Fruit fly (Drosophila melanogaster) Kc167 (cell line): ENCODE measurements around the gene CG10663.

Experiments
- Myc ChIP-seq: fragments of >200 bp; optimal IDR thresholded peaks from 2 replicates; lab custom pipeline; 2017; ENCODE audit warnings: missing external identifiers
- Sin3A ChIP-seq: fragments of >200 bp; optimal IDR thresholded peaks from 2 replicates; lab custom pipeline; 2018; ENCODE audit warnings: missing external identifiers
- h ChIP-seq: fragments of >200 bp; optimal IDR thresholded peaks from 3 replicates; lab custom pipeline; 2018; ENCODE audit warnings: missing external identifiers
- insv ChIP-seq: fragments of >200 bp; optimal IDR thresholded peaks from 3 replicates; lab custom pipeline; 2018; ENCODE audit warnings: missing external identifiers
- psq ChIP-seq: fragments of >200 bp; optimal IDR thresholded peaks from 2 replicates; lab custom pipeline; 2017; ENCODE audit warnings: missing external identifiers
- ttk ChIP-seq: sonication (Bioruptor generic); optimal IDR thresholded peaks from 2 replicates; lab custom pipeline; 2017; ENCODE audit warnings: missing external identifiers

Gene CG10663

DNA sequence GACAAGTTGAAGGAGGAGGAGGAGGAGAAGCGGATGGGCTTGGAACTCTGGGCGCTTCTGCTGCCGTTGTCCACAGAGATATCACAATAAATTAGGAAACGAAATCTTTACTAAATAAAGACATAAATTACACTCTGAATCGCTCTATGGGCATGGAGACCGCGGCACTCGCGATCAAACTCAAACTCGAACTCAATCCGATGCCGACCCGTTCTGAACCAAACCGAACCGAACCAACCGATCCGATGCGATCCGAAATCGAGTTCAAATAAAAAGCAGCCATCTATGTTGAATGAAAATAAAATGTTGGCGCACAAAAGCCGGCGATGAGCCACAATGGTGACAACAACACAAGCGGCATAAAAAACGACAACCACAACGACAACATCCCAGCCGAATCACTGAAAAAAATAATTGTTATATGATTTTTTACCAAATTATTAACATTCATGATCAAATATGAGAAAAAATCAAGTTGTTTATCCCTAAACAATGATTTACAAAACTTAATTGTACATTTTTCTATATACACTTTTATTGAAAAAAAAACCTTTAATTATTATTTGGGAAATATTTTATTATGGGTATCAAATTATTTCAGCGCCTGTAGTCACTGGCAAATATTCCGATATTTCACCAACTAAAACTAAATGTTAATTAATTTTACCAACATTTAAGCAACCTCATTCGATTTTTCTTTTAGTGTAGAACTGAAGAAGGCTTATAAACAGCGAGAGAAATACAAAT lies 27.7 kb downstream of the CG10663 start:
- TF ChIP-seq ttk (lab: Kevin White, UChicago) = no peak
- no peak for TF ChIP-seq Myc (lab: Kevin White, UChicago)
- no peak for TF ChIP-seq psq
- no peak for TF ChIP-seq h (lab: Kevin White, UChicago)
- TF ChIP-seq insv (lab: Kevin White, UChicago) = no peak
- no peak for TF ChIP-seq Sin3A (lab: Kevin White, UChicago)

DNA sequence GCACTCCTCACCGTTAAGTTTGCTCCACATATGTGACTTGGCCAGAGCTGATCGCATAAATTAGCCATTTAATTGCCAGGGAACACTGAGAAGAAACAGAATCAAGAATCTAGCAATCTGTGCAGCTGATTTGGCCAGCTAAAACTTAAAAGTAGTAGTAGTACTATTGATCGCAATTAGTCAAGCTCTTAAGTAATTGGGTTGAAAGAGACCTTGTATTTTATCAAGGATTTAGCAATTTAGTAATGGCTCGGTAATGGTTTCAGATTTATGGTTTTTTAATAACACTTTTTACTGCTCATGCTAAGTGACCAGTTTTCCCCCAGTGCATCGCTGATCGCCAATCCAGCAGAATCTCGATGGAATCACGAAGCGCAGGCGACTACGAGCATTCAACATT lies 29.8 kb downstream of the CG10663 start:
- TF ChIP-seq h (lab: Kevin White, UChicago) = no peak
- no peak for TF ChIP-seq Myc (lab: Kevin White, UChicago)
- TF ChIP-seq ttk (lab: Kevin White, UChicago) = no peak
- TF ChIP-seq Sin3A (lab: Kevin White, UChicago) = no peak
- no peak for TF ChIP-seq psq
- no peak for TF ChIP-seq insv (lab: Kevin White, UChicago)

DNA sequence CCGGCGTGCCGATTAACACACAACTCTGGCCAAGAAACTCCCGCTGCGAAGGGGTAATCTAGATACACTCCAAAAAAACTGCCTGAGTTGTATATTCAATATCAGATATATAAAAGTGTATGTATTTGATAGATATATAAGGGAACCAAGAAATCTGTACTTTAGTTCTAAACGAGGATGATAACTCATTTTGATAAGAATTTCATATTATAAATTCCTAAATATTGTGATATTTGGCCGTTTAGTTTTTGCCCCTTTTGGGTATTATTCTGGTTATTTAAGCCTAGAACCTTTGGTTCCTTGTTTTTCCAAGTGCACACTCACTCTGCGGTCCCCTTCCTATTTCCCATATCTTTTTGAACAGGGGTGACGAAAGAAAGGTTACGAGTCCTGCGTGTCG lies 31.3 kb downstream of the CG10663 start:
- TF ChIP-seq Myc (lab: Kevin White, UChicago) = no peak

DNA sequence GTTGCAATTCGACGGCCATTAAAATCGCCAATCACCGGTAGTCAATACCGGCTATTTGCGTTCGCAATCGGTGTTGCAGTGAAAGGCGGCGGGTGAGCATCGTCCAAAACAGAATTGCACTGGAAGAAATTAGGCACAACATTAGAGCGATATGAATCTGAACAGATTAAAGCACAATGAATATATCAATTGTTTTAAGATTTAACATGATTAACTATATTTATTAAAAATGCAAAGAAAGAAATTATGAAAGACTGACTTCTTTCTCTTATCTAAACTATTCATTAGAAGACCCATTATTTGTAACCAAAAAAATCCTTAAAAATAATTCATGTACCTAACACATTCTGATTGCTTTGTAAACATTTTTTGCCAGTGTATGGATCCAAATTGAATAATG lies 37.3 kb downstream of the CG10663 start:
- no peak for TF ChIP-seq Myc (lab: Kevin White, UChicago)
- TF ChIP-seq h (lab: Kevin White, UChicago) = no peak

DNA sequence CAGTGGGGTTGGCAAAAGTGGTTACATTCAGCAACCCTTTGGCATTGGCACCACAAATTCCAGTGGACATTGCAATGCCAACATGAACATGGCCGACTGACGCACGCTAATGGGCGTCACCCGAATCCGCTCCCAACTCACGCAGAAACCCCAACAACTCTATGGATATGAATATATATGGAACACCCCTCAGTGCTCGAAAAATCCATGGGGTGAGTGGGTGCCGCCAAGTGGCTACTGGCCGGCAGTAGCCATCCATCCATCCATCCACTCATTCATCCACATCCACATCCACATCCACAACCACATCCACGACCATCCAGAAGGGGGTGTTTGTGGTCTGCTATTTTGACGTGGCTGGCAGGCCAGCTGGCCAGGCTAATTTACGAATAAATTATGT lies 37.8 kb downstream of the CG10663 start:
- TF ChIP-seq ttk (lab: Kevin White, UChicago) = no peak
- no peak for TF ChIP-seq insv (lab: Kevin White, UChicago)
- no peak for TF ChIP-seq Sin3A (lab: Kevin White, UChicago)
- no peak for TF ChIP-seq Myc (lab: Kevin White, UChicago)
- TF ChIP-seq h (lab: Kevin White, UChicago) = no peak
- TF ChIP-seq psq = no peak

DNA sequence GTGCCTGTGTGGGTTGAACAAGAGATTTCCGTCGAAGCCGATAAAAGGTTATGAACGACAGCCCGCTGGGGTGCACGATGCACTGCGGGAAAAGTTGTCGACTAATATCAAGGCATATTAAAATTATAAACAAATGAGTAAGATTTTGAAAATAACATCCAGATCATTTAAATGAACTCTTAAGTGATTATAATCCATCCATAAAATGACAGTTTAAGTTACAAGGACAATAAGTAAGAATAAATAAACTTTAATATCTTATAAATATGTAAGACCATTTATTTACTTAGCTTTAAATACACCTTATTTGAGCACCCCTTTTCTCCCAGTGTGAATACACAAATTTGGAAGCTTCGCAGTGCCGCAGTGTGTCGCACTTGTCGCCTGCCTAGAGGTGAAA lies 40.8 kb downstream of the CG10663 start:
- no peak for TF ChIP-seq insv (lab: Kevin White, UChicago)
- no peak for TF ChIP-seq psq
- TF ChIP-seq ttk (lab: Kevin White, UChicago) = no peak
- no peak for TF ChIP-seq Sin3A (lab: Kevin White, UChicago)
- TF ChIP-seq h (lab: Kevin White, UChicago) = no peak

DNA sequence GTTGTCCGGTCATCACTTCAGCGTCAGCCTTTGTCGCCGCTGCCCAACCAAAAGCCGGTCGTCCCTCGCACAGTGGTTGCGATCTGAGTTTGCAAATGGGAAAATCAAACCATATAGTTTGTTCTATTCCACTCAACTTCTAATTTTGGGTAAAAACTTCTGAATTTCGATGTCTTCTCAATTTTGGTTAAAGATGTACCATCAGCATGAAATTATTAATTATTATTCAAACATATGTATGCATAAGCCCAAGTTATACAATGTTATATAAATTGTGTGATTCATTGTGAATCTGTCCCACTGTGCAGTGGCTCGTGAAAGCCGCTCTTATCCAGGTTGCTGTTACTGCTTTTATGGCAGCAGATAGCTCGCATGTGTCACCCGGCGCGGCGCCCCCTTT lies 42.2 kb downstream of the CG10663 start:
- TF ChIP-seq ttk (lab: Kevin White, UChicago) (no peak), Sin3A (lab: Kevin White, UChicago) (no peak), psq (no peak), insv (lab: Kevin White, UChicago) (no peak), h (lab: Kevin White, UChicago) (no peak), Myc (lab: Kevin White, UChicago) (no peak)

DNA sequence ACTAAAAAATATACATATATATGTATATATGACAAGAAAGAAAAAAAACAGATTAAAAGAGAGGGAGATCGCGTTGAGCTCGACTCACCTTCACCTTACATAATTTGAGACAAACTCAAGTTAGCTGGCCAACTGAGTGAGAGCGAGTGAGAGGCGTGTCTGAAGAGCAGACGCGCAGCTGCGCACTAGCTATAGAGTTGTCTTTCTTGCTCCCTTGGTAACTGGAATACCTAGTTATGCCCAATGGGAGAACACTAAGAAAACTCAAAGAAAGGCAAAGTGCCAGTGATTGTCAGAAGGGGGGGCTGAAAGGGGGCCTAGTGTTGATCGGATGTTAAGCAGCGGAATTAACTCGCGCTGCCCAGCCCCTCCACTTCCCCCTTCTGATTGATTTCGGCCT lies 50.4 kb downstream of the CG10663 start:
- no peak for TF ChIP-seq ttk (lab: Kevin White, UChicago)
- TF ChIP-seq insv (lab: Kevin White, UChicago) = no peak
- TF ChIP-seq Sin3A (lab: Kevin White, UChicago) = no peak
- TF ChIP-seq psq = no peak
- no peak for TF ChIP-seq h (lab: Kevin White, UChicago)
- TF ChIP-seq Myc (lab: Kevin White, UChicago) = no peak

DNA sequence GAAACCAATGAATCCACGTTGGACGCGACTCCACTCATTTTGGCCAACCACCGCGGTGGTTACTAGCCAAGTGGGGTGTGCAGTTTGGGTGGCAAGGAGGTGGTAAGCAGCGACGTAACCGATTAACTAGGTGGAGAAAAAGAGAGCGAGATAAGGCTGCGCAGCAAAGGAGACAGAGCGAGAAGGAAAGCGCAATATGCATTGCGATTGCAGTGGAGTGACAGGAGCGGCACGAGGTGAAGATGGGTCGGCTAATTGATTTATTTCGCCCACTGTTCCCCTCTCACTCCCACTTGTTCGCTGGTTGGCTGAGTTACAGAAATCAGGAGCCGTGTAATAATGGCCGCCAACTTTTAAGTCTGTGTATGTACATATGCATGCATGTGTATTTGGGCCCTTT lies 51.1 kb downstream of the CG10663 start:
- no peak for TF ChIP-seq psq
- no peak for TF ChIP-seq insv (lab: Kevin White, UChicago)
- no peak for TF ChIP-seq Myc (lab: Kevin White, UChicago)

DNA sequence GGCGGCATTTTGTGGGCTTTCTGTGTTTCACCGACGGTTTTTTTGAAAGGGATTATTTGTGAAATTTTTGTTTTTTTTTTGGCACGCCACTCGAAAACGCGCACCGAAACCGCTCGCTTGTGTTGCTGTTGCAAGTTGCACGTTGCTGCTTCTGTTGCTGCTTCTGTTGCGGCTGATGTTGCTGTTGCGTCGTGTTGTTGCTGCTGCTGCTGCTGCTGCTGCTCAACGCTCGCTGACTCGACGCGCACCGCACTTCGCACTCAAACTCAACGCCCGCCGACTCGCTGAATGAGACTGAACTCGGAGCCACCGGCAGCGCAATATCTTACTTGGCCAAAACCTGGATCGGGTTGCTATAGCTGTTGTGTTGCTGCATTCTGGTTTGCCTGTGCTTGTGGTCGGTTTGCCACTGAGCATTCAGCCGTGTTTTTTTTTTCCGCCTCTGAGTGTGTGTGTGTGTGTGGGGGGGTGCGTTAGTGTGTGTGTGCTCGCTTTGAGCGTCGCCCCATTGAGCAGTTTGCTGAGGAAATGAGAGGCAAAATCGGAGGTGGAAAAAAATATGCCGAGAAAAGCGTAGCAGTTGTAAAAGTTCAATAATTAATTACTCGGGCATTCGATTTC lies 52.3 kb downstream of the CG10663 start, which contains the start of gene toe:
Gene toe (minus strand): TSS at position 277 of the 621 bp plus-strand sequence.
- TF ChIP-seq insv (lab: Kevin White, UChicago) (no peak), Myc (lab: Kevin White, UChicago) (no peak), h (lab: Kevin White, UChicago) (no peak), Sin3A (lab: Kevin White, UChicago) (no peak), psq (no peak), ttk (lab: Kevin White, UChicago) (no peak)
